Fruit fly (Drosophila melanogaster) whole organism, embryonic: ENCODE data around the gene CG43938.
A peak's percentile ranks its signal among the peaks of the same experiment; 100 is the strongest.

ENCODE experiments used
- Atf6 ChIP-seq: fragments of 200-800 bp; sonication (Bioruptor generic); IDR thresholded peaks from 2 replicates; pipeline ENCODE4 v1.3.6; 2022; ENCODE audit warnings: missing biosample characterization, missing genetic modification characterization
- CG10565 ChIP-seq: fragments of 200-800 bp; sonication (Bioruptor generic); optimal IDR thresholded peaks from 3 replicates; lab custom pipeline; 2016; ENCODE audit warnings: missing biosample characterization, mild to moderate bottlenecking, missing genetic modification characterization
- CG11504 ChIP-seq: fragments of 200-800 bp; sonication (Bioruptor generic); optimal IDR thresholded peaks from 3 replicates; lab custom pipeline; 2019; ENCODE audit warnings: missing biosample characterization, mild to moderate bottlenecking, missing genetic modification characterization, moderate library complexity
- CG11695 ChIP-seq: fragments of 200-800 bp; sonication (Bioruptor generic); IDR thresholded peaks from 3 replicates; pipeline ENCODE4 v1.3.6; 2022; ENCODE audit warnings: missing biosample characterization, missing genetic modification characterization
- CG12219 ChIP-seq: fragments of 200-800 bp; sonication (Bioruptor generic); optimal IDR thresholded peaks from 3 replicates; lab custom pipeline; 2018; ENCODE audit warnings: missing biosample characterization, mild to moderate bottlenecking, missing genetic modification characterization
- CG12659 ChIP-seq: fragments of 200-800 bp; sonication (Bioruptor generic); optimal IDR thresholded peaks from 3 replicates; lab custom pipeline; 2017; ENCODE audit warnings: mild to moderate bottlenecking, missing biosample characterization, missing genetic modification reagents, missing genetic modification characterization
- CG13775 ChIP-seq: fragments of 200-800 bp; sonication (Bioruptor generic); optimal IDR thresholded peaks from 3 replicates; lab custom pipeline; 2017; ENCODE audit warnings: missing biosample characterization, mild to moderate bottlenecking, missing genetic modification characterization
- CG14710 ChIP-seq: fragments of 200-800 bp; sonication (Bioruptor generic); optimal IDR thresholded peaks from 3 replicates; lab custom pipeline; 2019; ENCODE audit warnings: missing biosample characterization, mild to moderate bottlenecking, missing genetic modification characterization, moderate library complexity
- CG15269 ChIP-seq: fragments of 200-800 bp; sonication (Bioruptor generic); optimal IDR thresholded peaks from 2 replicates; lab custom pipeline; 2018; ENCODE audit warnings: missing biosample characterization, mild to moderate bottlenecking, missing genetic modification characterization, moderate library complexity
- CG17361 ChIP-seq: fragments of 200-800 bp; sonication (Bioruptor generic); IDR thresholded peaks from 3 replicates; pipeline ENCODE4 v1.3.6; 2022; ENCODE audit warnings: missing biosample characterization, missing genetic modification characterization
- CG17612 ChIP-seq: fragments of 200-800 bp; sonication (Bioruptor generic); IDR thresholded peaks from 2 replicates; pipeline ENCODE4 v1.3.6; 2022; ENCODE audit warnings: missing biosample characterization, missing genetic modification characterization
- CG2120 ChIP-seq: fragments of 200-800 bp; sonication (Bioruptor generic); optimal IDR thresholded peaks from 3 replicates; lab custom pipeline; 2016; ENCODE audit warnings: missing biosample characterization, missing genetic modification characterization
- CG2678 ChIP-seq: fragments of 200-800 bp; sonication (Bioruptor generic); optimal IDR thresholded peaks from 3 replicates; lab custom pipeline; 2019; ENCODE audit warnings: missing biosample characterization, mild to moderate bottlenecking, missing genetic modification characterization, moderate library complexity
- CG30403 ChIP-seq: fragments of 200-800 bp; sonication (Bioruptor generic); optimal IDR thresholded peaks from 3 replicates; lab custom pipeline; 2016; ENCODE audit warnings: missing biosample characterization, missing genetic modification characterization
- CG31441 ChIP-seq: fragments of 200-800 bp; sonication (Bioruptor generic); IDR thresholded peaks from 2 replicates; pipeline ENCODE4 v1.3.6; 2022; ENCODE audit warnings: missing biosample characterization, missing genetic modification characterization
- CG33557 ChIP-seq: fragments of 200-800 bp; sonication (Bioruptor generic); optimal IDR thresholded peaks from 2 replicates; lab custom pipeline; 2019; ENCODE audit warnings: missing biosample characterization, mild to moderate bottlenecking, missing genetic modification characterization, moderate library complexity
- CG3726 ChIP-seq: fragments of 200-800 bp; sonication (Bioruptor generic); IDR thresholded peaks from 3 replicates; pipeline ENCODE4, ENCODE4 v1.3.6; 2022; ENCODE audit warnings: missing biosample characterization, missing genetic modification characterization
- CG6689 ChIP-seq: fragments of 200-800 bp; sonication (Bioruptor generic); IDR thresholded peaks from 2 replicates; pipeline ENCODE4 v1.3.6; 2022; ENCODE audit warnings: missing biosample characterization, missing genetic modification characterization
- CG7987 ChIP-seq: fragments of 200-800 bp; sonication (Bioruptor generic); optimal IDR thresholded peaks from 2 replicates; lab custom pipeline; 2018; ENCODE audit warnings: missing biosample characterization, mild to moderate bottlenecking, missing genetic modification characterization, moderate library complexity
- CG8290 ChIP-seq, 3 experiments: fragments of 200-800 bp; sonication (Bioruptor generic); optimal IDR thresholded peaks; 2 replicates each; lab custom pipeline; 2016 to 2019; ENCODE audit warnings: missing biosample characterization in 3 of 3, missing genetic modification characterization in 3 of 3, mild to moderate bottlenecking in 2 of 3, moderate library complexity in 1 of 3
- CG8944 ChIP-seq: fragments of 200-800 bp; sonication (Bioruptor generic); optimal IDR thresholded peaks from 3 replicates; lab custom pipeline; 2016; ENCODE audit warnings: missing biosample characterization, missing genetic modification characterization
- CG9727 ChIP-seq: fragments of 200-800 bp; sonication (Bioruptor generic); optimal IDR thresholded peaks from 3 replicates; lab custom pipeline; 2017; ENCODE audit warnings: missing biosample characterization, mild to moderate bottlenecking, missing genetic modification characterization
- CG9932 ChIP-seq: fragments of 200-800 bp; sonication (Bioruptor generic); IDR thresholded peaks from 2 replicates; pipeline ENCODE4 v1.3.6; 2022; ENCODE audit warnings: missing biosample characterization, missing genetic modification characterization
- CkIIα-i1 ChIP-seq: fragments of 200-800 bp; sonication (Bioruptor generic); IDR thresholded peaks from 2 replicates; pipeline ENCODE4 v1.3.6; 2022; ENCODE audit warnings: missing biosample characterization, missing genetic modification characterization
- D19A ChIP-seq: fragments of 200-800 bp; optimal IDR thresholded peaks from 3 replicates; lab custom pipeline; 2019; ENCODE audit warnings: missing biosample characterization, mild to moderate bottlenecking, missing genetic modification characterization, moderate library complexity
- D19B ChIP-seq: fragments of 200-800 bp; sonication (Bioruptor generic); optimal IDR thresholded peaks from 2 replicates; lab custom pipeline; 2017; ENCODE audit warnings: missing biosample characterization, mild to moderate bottlenecking, missing genetic modification characterization
- Ets97D ChIP-seq: fragments of 200-800 bp; sonication (Bioruptor generic); optimal IDR thresholded peaks from 3 replicates; lab custom pipeline; 2016; ENCODE audit warnings: missing biosample characterization, missing genetic modification characterization
- HLH54F ChIP-seq: fragments of 200-800 bp; sonication (Bioruptor generic); optimal IDR thresholded peaks from 3 replicates; lab custom pipeline; 2016; ENCODE audit warnings: missing biosample characterization, missing genetic modification characterization
- Hr51 ChIP-seq, 2 experiments: fragments of 200-800 bp; sonication (Bioruptor generic); optimal IDR thresholded peaks; 2 replicates in 1 of 2; 3 replicates in 1 of 2; lab custom pipeline; 2016 to 2018; ENCODE audit warnings: missing biosample characterization in 2 of 2, missing genetic modification characterization in 2 of 2, mild to moderate bottlenecking in 1 of 2, moderate library complexity in 1 of 2
- Max ChIP-seq: fragments of 200-800 bp; sonication (Bioruptor generic); optimal IDR thresholded peaks from 2 replicates; lab custom pipeline; 2016; ENCODE audit warnings: missing biosample characterization, mild to moderate bottlenecking, missing genetic modification characterization
- Meics ChIP-seq: fragments of 200-800 bp; sonication (Bioruptor generic); optimal IDR thresholded peaks from 2 replicates; lab custom pipeline; 2017; ENCODE audit warnings: missing biosample characterization, mild to moderate bottlenecking, missing genetic modification characterization
- Mes4 ChIP-seq: fragments of 200-800 bp; sonication (Bioruptor generic); optimal IDR thresholded peaks from 2 replicates; lab custom pipeline; 2016; ENCODE audit warnings: missing biosample characterization, missing genetic modification characterization
- Pdp1 ChIP-seq, 2 experiments: fragments of 200-800 bp; sonication (Bioruptor generic); optimal IDR thresholded peaks; 3 replicates each; lab custom pipeline; 2016; ENCODE audit warnings: missing biosample characterization in 2 of 2, missing genetic modification characterization in 2 of 2, mild to moderate bottlenecking in 1 of 2, moderate library complexity in 1 of 2
- Rfx ChIP-seq: fragments of 200-800 bp; sonication (Bioruptor generic); IDR thresholded peaks from 2 replicates; pipeline ENCODE4 v1.3.6; 2022; ENCODE audit warnings: missing biosample characterization, missing genetic modification characterization
- ara ChIP-seq: fragments of 200-800 bp; sonication (Bioruptor generic); IDR thresholded peaks from 2 replicates; pipeline ENCODE4 v1.3.6; 2022; ENCODE audit warnings: missing biosample characterization, missing genetic modification characterization
- bcd ChIP-seq: fragments of 200-800 bp; sonication (Bioruptor generic); optimal IDR thresholded peaks from 2 replicates; lab custom pipeline; 2017; ENCODE audit warnings: missing biosample characterization, mild to moderate bottlenecking, missing genetic modification characterization
- da ChIP-seq: fragments of 200-800 bp; sonication (Bioruptor generic); optimal IDR thresholded peaks from 2 replicates; lab custom pipeline; 2016; ENCODE audit warnings: missing biosample characterization, missing genetic modification characterization
- dati ChIP-seq: fragments of 200-800 bp; sonication (Bioruptor generic); IDR thresholded peaks from 2 replicates; pipeline ENCODE4 v1.3.6; 2022; ENCODE audit warnings: missing biosample characterization, missing genetic modification characterization
- dpn ChIP-seq, 2 experiments: fragments of 200-800 bp; sonication (Bioruptor generic); optimal IDR thresholded peaks; 3 replicates each; lab custom pipeline; 2016; ENCODE audit warnings: missing biosample characterization in 2 of 2, missing genetic modification characterization in 2 of 2
- dysf ChIP-seq: fragments of 200-800 bp; sonication (Bioruptor generic); IDR thresholded peaks from 3 replicates; pipeline ENCODE4 v1.3.6; 2022; ENCODE audit warnings: missing biosample characterization, missing genetic modification characterization
- gem ChIP-seq: fragments of 200-800 bp; sonication (Bioruptor generic); optimal IDR thresholded peaks from 2 replicates; lab custom pipeline; 2019; ENCODE audit warnings: missing biosample characterization, mild to moderate bottlenecking, missing genetic modification characterization, moderate library complexity
- grau ChIP-seq: fragments of 200-800 bp; optimal IDR thresholded peaks from 3 replicates; lab custom pipeline; 2019; ENCODE audit warnings: missing biosample characterization, mild to moderate bottlenecking, missing genetic modification characterization, moderate library complexity
- ind ChIP-seq: fragments of 200-800 bp; sonication (Bioruptor generic); optimal IDR thresholded peaks from 3 replicates; lab custom pipeline; 2016; ENCODE audit warnings: missing biosample characterization, missing genetic modification characterization
- ken ChIP-seq: fragments of 200-800 bp; sonication (Bioruptor generic); IDR thresholded peaks from 3 replicates; pipeline ENCODE4 v1.3.6; 2022; ENCODE audit warnings: missing biosample characterization, missing genetic modification characterization
- lab ChIP-seq: fragments of 200-800 bp; sonication (Bioruptor generic); optimal IDR thresholded peaks from 3 replicates; lab custom pipeline; 2017; ENCODE audit warnings: missing biosample characterization, missing genetic modification characterization, mild to moderate bottlenecking, moderate library complexity, missing genetic modification reagents
- run ChIP-seq: fragments of 200-800 bp; sonication (Bioruptor generic); optimal IDR thresholded peaks from 3 replicates; lab custom pipeline; 2018; ENCODE audit warnings: missing biosample characterization, mild to moderate bottlenecking, missing genetic modification characterization
- sc ChIP-seq, 3 experiments: fragments of >200 bp in 2 of 3; fragments of 200-800 bp in 1 of 3; sonication (Bioruptor generic) in 1 of 3; optimal IDR thresholded peaks; 2 replicates in 2 of 3; 3 replicates in 1 of 3; lab custom pipeline; 2017; ENCODE audit warnings: mild to moderate bottlenecking in 1 of 3, missing biosample characterization in 1 of 3, missing genetic modification characterization in 1 of 3, missing genetic modification reagents in 1 of 3
- schlank ChIP-seq: fragments of 200-800 bp; sonication (Bioruptor generic); optimal IDR thresholded peaks from 2 replicates; lab custom pipeline; 2018; ENCODE audit warnings: missing biosample characterization, mild to moderate bottlenecking, missing genetic modification characterization
- sisA ChIP-seq: fragments of 200-800 bp; sonication (Bioruptor generic); IDR thresholded peaks from 2 replicates; pipeline ENCODE4 v1.3.6; 2022; ENCODE audit warnings: missing biosample characterization, missing genetic modification characterization
- slbo ChIP-seq: fragments of 200-800 bp; sonication (Bioruptor generic); IDR thresholded peaks from 2 replicates; pipeline ENCODE4 v1.3.6; 2022; ENCODE audit warnings: missing biosample characterization, missing genetic modification characterization
- sob ChIP-seq: fragments of 200-800 bp; sonication (Bioruptor generic); IDR thresholded peaks from 2 replicates; pipeline ENCODE4 v1.3.6; 2022; ENCODE audit warnings: missing biosample characterization, missing genetic modification characterization
- tio ChIP-seq: fragments of 200-800 bp; sonication (Bioruptor generic); optimal IDR thresholded peaks from 2 replicates; lab custom pipeline; 2017; ENCODE audit warnings: missing biosample characterization, missing genetic modification characterization, inconsistent platforms

The CG43938 gene

DNA sequence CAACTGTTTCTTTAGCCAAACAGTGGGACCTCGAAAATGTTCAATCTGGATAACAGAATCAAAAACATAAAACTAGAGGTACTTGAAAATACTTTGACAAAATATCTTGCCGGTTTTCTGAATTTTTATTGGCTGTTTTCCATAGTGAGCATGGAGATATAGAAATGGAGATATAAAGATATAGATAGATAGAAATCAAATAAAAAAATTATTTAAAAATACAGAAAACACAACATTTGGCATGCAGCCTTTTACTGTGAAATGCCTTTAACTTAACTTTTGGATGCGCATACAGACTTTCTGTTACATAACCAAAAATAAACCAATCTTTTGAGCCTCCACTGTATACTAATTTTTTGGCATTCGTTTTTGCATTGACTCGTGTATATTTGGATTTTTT, 21.0 kb upstream of the CG43938 start:
- TF ChIP-seq tio (GFP tag; lab: Kevin White, UChicago), result peak; percentile 20
- TF ChIP-seq CG17361 (GFP tag; lab: Robert Waterston, UW), result 0 out of 3 replicates have a peak, but pooled peaks have one; percentile 37
- no peak for TF ChIP-seq sc (optimal IDR thresholded peaks at IDR 0.05; lab: Kevin White, UChicago)
- TF ChIP-seq sc (GFP tag; optimal IDR thresholded peaks at IDR 0.05; lab: Kevin White, UChicago), result no peak
- peak; percentile 1 for TF ChIP-seq CG11504
- no peak for TF ChIP-seq CkIIα-i1
- no peak for TF ChIP-seq ken
- TF ChIP-seq slbo (GFP tag; lab: Robert Waterston, UW), result peak; percentile 52
- peak; percentile 14 for TF ChIP-seq lab
- TF ChIP-seq D19B (GFP tag; lab: Kevin White, UChicago), result peak; percentile 5
- TF ChIP-seq CG15269 (tag; lab: Kevin White, UChicago), result peak; percentile 22
- peak; percentile 44 for TF ChIP-seq gem
- TF ChIP-seq dpn (GFP tag; optimal IDR thresholded peaks at IDR 0.05; lab: Kevin White, UChicago), result peak in 1 of 2 experiments; percentile 1
- TF ChIP-seq CG30403 (GFP tag; lab: Kevin White, UChicago), result peak; percentile 32
- peak; percentile 40; the same call in 1 of the 2 replicates for TF ChIP-seq Rfx (GFP tag; lab: Robert Waterston, UW)
- TF ChIP-seq ind (GFP tag; lab: Kevin White, UChicago), result peak; percentile 3
- TF ChIP-seq dysf (GFP tag; lab: Robert Waterston, UW), result peak; percentile 26; the same call in 1 of the 3 replicates
- peak; percentile 3 for TF ChIP-seq bcd (GFP tag; lab: Kevin White, UChicago)
- TF ChIP-seq grau (tag; lab: Kevin White, UChicago), result peak; percentile 74
- TF ChIP-seq CG9727 (GFP tag; lab: Kevin White, UChicago), result peak; percentile 16
- peak; percentile 22 for TF ChIP-seq CG2678
- no peak for TF ChIP-seq CG31441
- TF ChIP-seq CG12219 (GFP tag; lab: Kevin White, UChicago), result no peak
- TF ChIP-seq run, result no peak
- TF ChIP-seq Max (GFP tag; lab: Kevin White, UChicago), result no peak
- no peak for TF ChIP-seq Hr51 (GFP tag; optimal IDR thresholded peaks at IDR 0.05; lab: Kevin White, UChicago)
- TF ChIP-seq Meics (GFP tag; lab: Kevin White, UChicago), result peak; percentile 23
- no peak for TF ChIP-seq Mes4 (GFP tag; lab: Kevin White, UChicago)
- no peak for TF ChIP-seq CG7987 (GFP tag; lab: Kevin White, UChicago)
- TF ChIP-seq sisA (GFP tag; lab: Robert Waterston, UW), result no peak
- no peak for TF ChIP-seq sob (GFP tag; lab: Robert Waterston, UW)
- TF ChIP-seq Pdp1 (GFP tag; optimal IDR thresholded peaks at IDR 0.05; lab: Kevin White, UChicago), result peak in 1 of 2 experiments; percentile 77
- TF ChIP-seq CG13775 (GFP tag; lab: Kevin White, UChicago), result peak; percentile 4
- TF ChIP-seq D19A, result no peak
- TF ChIP-seq CG9932 (GFP tag; lab: Robert Waterston, UW), result peak; percentile 56
- peak; percentile 9 for TF ChIP-seq CG12659
- peak; percentile 39 for TF ChIP-seq CG2120 (GFP tag; lab: Kevin White, UChicago)
- no peak for TF ChIP-seq Atf6

DNA sequence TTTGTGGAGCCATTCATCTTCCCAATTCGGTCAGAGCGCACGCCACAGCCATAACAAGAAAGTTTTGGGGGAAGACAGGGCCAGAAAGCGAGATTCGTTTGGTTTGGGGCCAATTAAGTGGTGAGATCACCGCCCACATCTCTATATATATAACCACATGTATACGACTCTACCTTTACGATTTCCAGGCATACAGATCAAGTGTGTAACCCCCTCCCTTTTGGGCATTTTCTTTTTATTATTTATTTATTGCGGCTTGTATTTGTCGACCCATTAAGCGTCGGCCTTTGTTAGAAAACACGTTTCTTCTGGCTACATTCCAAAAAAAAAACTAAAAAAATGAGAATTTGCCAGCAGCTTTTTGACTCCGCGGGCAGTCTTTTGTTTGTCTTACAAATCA, 20.1 kb upstream of the CG43938 start:
- TF ChIP-seq CG8944, result no peak
- no peak for TF ChIP-seq CG17612 (GFP tag; lab: Robert Waterston, UW)
- no peak for TF ChIP-seq CG33557 (GFP tag; lab: Kevin White, UChicago)
- TF ChIP-seq CG3726, result no peak
- TF ChIP-seq schlank (tag; lab: Kevin White, UChicago), result no peak
- TF ChIP-seq da (GFP tag; lab: Kevin White, UChicago), result no peak
- TF ChIP-seq CG6689, result no peak
- TF ChIP-seq CG8290 (GFP tag; optimal IDR thresholded peaks at IDR 0.05; lab: Kevin White, UChicago), result no peak
- no peak for TF ChIP-seq CG8290 (tag; optimal IDR thresholded peaks at IDR 0.05; lab: Kevin White, UChicago)
- no peak for TF ChIP-seq CG10565 (GFP tag; lab: Kevin White, UChicago)
- no peak for TF ChIP-seq CG11695 (GFP tag; lab: Robert Waterston, UW)
- no peak for TF ChIP-seq Ets97D (GFP tag; lab: Kevin White, UChicago)
- TF ChIP-seq ara (GFP tag; lab: Robert Waterston, UW), result no peak
- TF ChIP-seq CG2120 (GFP tag; lab: Kevin White, UChicago), result no peak
- TF ChIP-seq HLH54F (GFP tag; lab: Kevin White, UChicago), result no peak
- TF ChIP-seq CG14710, result no peak
- no peak for TF ChIP-seq dati (GFP tag; lab: Robert Waterston, UW)
